Worm (Caenorhabditis elegans): Measurements from ENCODE around the gene C10C6.13.

DNA sequence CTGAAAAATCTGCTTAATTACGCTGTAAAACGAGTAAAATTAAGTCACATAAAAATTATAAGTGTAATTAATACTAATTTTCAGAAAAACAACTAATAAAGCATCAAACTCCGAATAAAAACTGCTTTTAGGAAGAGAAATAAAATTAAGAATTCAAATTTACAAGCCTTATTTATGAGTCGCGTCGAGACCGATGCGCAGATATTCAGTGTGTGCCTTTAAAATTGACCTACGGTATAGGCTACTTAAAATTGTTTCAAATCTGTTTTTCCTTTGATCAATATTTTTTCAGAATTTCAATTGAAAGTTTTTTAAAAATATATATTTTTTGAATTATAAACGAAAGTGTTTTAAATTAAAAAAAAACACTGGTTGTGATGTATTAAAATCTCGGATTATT lies 28.6 kb upstream of the C10C6.13 start, which contains the start of gene sms-1:
- TF ChIP-seq klf-2 (GFP tag; conservative IDR thresholded peaks at IDR 0.05) (no peak), cog-1 (tag; optimal IDR thresholded peaks at IDR 0.05) (no peak), med-1 (GFP tag; optimal IDR thresholded peaks at IDR 0.05; ENCODE audit: insufficient read depth) (no peak), ztf-29 (GFP tag; IDR thresholded peaks at IDR 0.05) (no peak), flt-1 (GFP tag; IDR thresholded peaks at IDR 0.05) (no peak), ztf-23 (GFP tag; IDR thresholded peaks at IDR 0.05) (no peak), tab-1 (GFP tag; IDR thresholded peaks at IDR 0.05) (no peak)

Data from whole organism, midembryonic.